Worm (Caenorhabditis elegans) whole organism, late embryonic: ENCODE data around the gene col-164.

Source experiments
- Y22D7AL.16 ChIP-seq: sonication (generic microtip); optimal IDR thresholded peaks from 2 replicates; lab custom pipeline; 2016; ENCODE audit warnings: missing genetic modification characterization, missing compliant biosample characterization
- ceh-19 ChIP-seq: fragments of 200-800 bp; sonication (Bioruptor generic); optimal IDR thresholded peaks from 2 replicates; lab custom pipeline; 2018; ENCODE audit warnings: mild to moderate bottlenecking, missing genetic modification characterization, missing compliant biosample characterization
- ceh-2 ChIP-seq: sonication (generic microtip); optimal IDR thresholded peaks from 2 replicates; lab custom pipeline; 2016; ENCODE audit warnings: missing genotype, missing genetic modification characterization, missing compliant biosample characterization
- ceh-30 ChIP-seq: fragments of 150-350 bp; optimal IDR thresholded peaks from 2 replicates; lab custom pipeline; 2014; ENCODE audit warnings: missing biosample characterization, missing genetic modification characterization
- ceh-48 ChIP-seq: sonication (generic microtip); optimal IDR thresholded peaks from 2 replicates; lab custom pipeline; 2016; ENCODE audit warnings: missing genetic modification characterization, inconsistent platforms, missing compliant biosample characterization
- ets-4 ChIP-seq: sonication (generic microtip); optimal IDR thresholded peaks from 2 replicates; lab custom pipeline; 2016; ENCODE audit warnings: missing genetic modification characterization, missing compliant biosample characterization
- hlh-30 ChIP-seq: sonication (generic microtip); optimal IDR thresholded peaks from 2 replicates; lab custom pipeline; 2017; ENCODE audit warnings: antibody characterized with exemption, missing genetic modification characterization, missing compliant biosample characterization; ENCODE audit not compliant: insufficient read depth
- lin-11 ChIP-seq: fragments of 200-800 bp; sonication (Bioruptor generic); optimal IDR thresholded peaks from 2 replicates; lab custom pipeline; 2018; ENCODE audit warnings: mild to moderate bottlenecking, missing genetic modification characterization, missing compliant biosample characterization
- madf-2 ChIP-seq: sonication (generic microtip); optimal IDR thresholded peaks from 2 replicates; lab custom pipeline; 2017; ENCODE audit warnings: missing genetic modification characterization, missing compliant biosample characterization
- sdc-2 ChIP-seq: sonication (generic microtip); optimal IDR thresholded peaks from 2 replicates; lab custom pipeline; 2016; ENCODE audit warnings: missing genotype, missing genetic modification characterization, missing compliant biosample characterization
- syd-9 ChIP-seq: sonication (generic microtip); optimal IDR thresholded peaks from 2 replicates; lab custom pipeline; 2016; ENCODE audit warnings: mild to moderate bottlenecking, missing genetic modification characterization, moderate library complexity, missing compliant biosample characterization
- tbx-2 ChIP-seq: sonication (generic microtip); optimal IDR thresholded peaks from 2 replicates; lab custom pipeline; 2016; ENCODE audit warnings: missing genetic modification characterization, missing compliant biosample characterization

Gene col-164

ce11 chrX:2144236-2144635, 51.0 kb downstream of the col-164 start:
- TF ChIP-seq ceh-30 (tag; lab: Kevin White, UChicago) (no peak), sdc-2 (tag; lab: Kevin White, UChicago) (no peak), hlh-30 (tag; lab: Kevin White, UChicago) (no peak), syd-9 (no peak), lin-11 (tag; lab: Kevin White, UChicago) (no peak), ceh-19 (GFP tag; lab: Kevin White, UChicago) (no peak), ceh-48 (tag; lab: Kevin White, UChicago) (no peak), tbx-2 (tag; lab: Kevin White, UChicago) (no peak), Y22D7AL.16 (tag; lab: Kevin White, UChicago) (no peak), ceh-2 (tag; lab: Kevin White, UChicago) (no peak), madf-2 (tag; lab: Kevin White, UChicago) (no peak), ets-4 (tag; lab: Kevin White, UChicago) (no peak)
